Worm (Caenorhabditis elegans): Measurements from ENCODE around the gene tnt-3.

tnt-3 gene

ce11 chrX:7915616-7916015, 29.3 kb downstream of the tnt-3 start:
- no peak for TF ChIP-seq tra-4 (tag; optimal IDR thresholded peaks at IDR 0.05)

ce11 chrX:7913830-7914229, 31.1 kb downstream of the tnt-3 start, which contains the start of gene C39D10.7:
TSS of gene C39D10.7 (minus strand) at chrX:7913930.
- no peak for TF ChIP-seq sea-1 (GFP tag; conservative IDR thresholded peaks at IDR 0.05)
- TF ChIP-seq hmbx-1 (tag; optimal IDR thresholded peaks at IDR 0.05): no peak
- TF ChIP-seq ceh-36 (tag; optimal IDR thresholded peaks at IDR 0.05): no peak
- TF ChIP-seq ceh-13 (GFP tag; optimal IDR thresholded peaks at IDR 0.05): no peak
- TF ChIP-seq ama-1 (optimal IDR thresholded peaks at IDR 0.05): no peak

ce11 chrX:7906430-7907014, 38.4 kb downstream of the tnt-3 start, which contains the start of gene C39D10.1:
TSS of gene C39D10.1 (plus strand) at chrX:7906964.
- TF ChIP-seq hnd-1 (tag; optimal IDR thresholded peaks at IDR 0.05): no peak
- no peak for TF ChIP-seq pes-1 (GFP tag; IDR thresholded peaks at IDR 0.05)
- no peak for TF ChIP-seq sea-1 (GFP tag; conservative IDR thresholded peaks at IDR 0.05)
- no peak for TF ChIP-seq ceh-13 (GFP tag; optimal IDR thresholded peaks at IDR 0.05)
- TF ChIP-seq F13C5.2 (tag; optimal IDR thresholded peaks at IDR 0.05): no peak

DNA sequence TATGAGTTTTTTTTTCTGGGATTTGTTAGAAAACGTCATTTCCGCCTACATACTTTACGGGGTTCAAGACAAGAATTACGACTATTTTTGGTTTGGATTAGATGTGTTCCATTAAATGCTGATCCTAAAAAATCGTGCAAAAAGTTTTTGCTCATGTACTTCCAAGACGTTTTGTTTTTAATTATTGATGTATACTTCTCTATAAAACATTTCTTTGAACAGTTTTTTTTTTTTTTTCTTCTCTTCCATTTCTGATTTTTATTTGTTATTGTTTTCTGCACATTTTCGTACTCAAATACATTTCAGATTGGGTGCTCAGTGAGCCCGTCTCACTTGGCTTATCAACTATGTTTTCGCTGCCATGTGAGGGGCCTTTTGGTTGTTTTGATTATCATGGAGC, 41.9 kb downstream of the tnt-3 start, which contains the start of gene C39D10.11:
Gene C39D10.11, plus strand, starts transcription at position 301 of the 400 bp plus-strand sequence.
- no peak for TF ChIP-seq ets-7 (tag; optimal IDR thresholded peaks at IDR 0.05)
- TF ChIP-seq sea-1 (GFP tag; conservative IDR thresholded peaks at IDR 0.05): no peak
- TF ChIP-seq aly-1 (tag; optimal IDR thresholded peaks at IDR 0.05): no peak
- TF ChIP-seq F13C5.2 (tag; optimal IDR thresholded peaks at IDR 0.05): no peak

- TF ChIP-seq ets-7 (tag; optimal IDR thresholded peaks at IDR 0.05) (no peak), ama-1 (optimal IDR thresholded peaks at IDR 0.05) (no peak), hmg-4 (GFP tag; optimal IDR thresholded peaks at IDR 0.05) (no peak), B0310.2 (tag; optimal IDR thresholded peaks at IDR 0.05) (no peak), pes-1 (GFP tag; IDR thresholded peaks at IDR 0.05) (no peak), sea-1 (GFP tag; conservative IDR thresholded peaks at IDR 0.05) (no peak), tbx-11 (GFP tag; IDR thresholded peaks at IDR 0.05) (no peak), tra-4 (tag; optimal IDR thresholded peaks at IDR 0.05) (no peak), F13C5.2 (tag; optimal IDR thresholded peaks at IDR 0.05) (no peak), tbx-37 (GFP tag; conservative IDR thresholded peaks at IDR 0.05) (no peak), hnd-1 (tag; optimal IDR thresholded peaks at IDR 0.05) (no peak), aly-1 (tag; optimal IDR thresholded peaks at IDR 0.05) (no peak), ceh-36 (tag; optimal IDR thresholded peaks at IDR 0.05) (no peak), hmbx-1 (tag; optimal IDR thresholded peaks at IDR 0.05) (no peak)
Measured at ce11 chrX:7901840-7902239, 43.1 kb downstream of the tnt-3 start.

- TF ChIP-seq flt-1 (GFP tag; IDR thresholded peaks at IDR 0.05) (no peak), ceh-13 (GFP tag; optimal IDR thresholded peaks at IDR 0.05) (no peak)
Measured at ce11 chrX:7900180-7900579, 44.7 kb downstream of the tnt-3 start.

- no peak for TF ChIP-seq pes-1 (GFP tag; IDR thresholded peaks at IDR 0.05)
- TF ChIP-seq scrt-1 (GFP tag; IDR thresholded peaks at IDR 0.05): no peak
- no peak for TF ChIP-seq ets-7 (tag; optimal IDR thresholded peaks at IDR 0.05)
- no peak for TF ChIP-seq hmg-4 (GFP tag; optimal IDR thresholded peaks at IDR 0.05)
- no peak for TF ChIP-seq hmbx-1 (tag; optimal IDR thresholded peaks at IDR 0.05)
- TF ChIP-seq ama-1 (optimal IDR thresholded peaks at IDR 0.05): no peak
- TF ChIP-seq tra-4 (tag; optimal IDR thresholded peaks at IDR 0.05): no peak
- no peak for TF ChIP-seq flt-1 (GFP tag; IDR thresholded peaks at IDR 0.05)
- TF ChIP-seq hnd-1 (tag; optimal IDR thresholded peaks at IDR 0.05): no peak
- no peak for TF ChIP-seq ceh-36 (tag; optimal IDR thresholded peaks at IDR 0.05)
- TF ChIP-seq F13C5.2 (tag; optimal IDR thresholded peaks at IDR 0.05): no peak
- TF ChIP-seq tbx-11 (GFP tag; IDR thresholded peaks at IDR 0.05): no peak
- TF ChIP-seq tbx-37 (GFP tag; conservative IDR thresholded peaks at IDR 0.05): no peak
- TF ChIP-seq B0310.2 (tag; optimal IDR thresholded peaks at IDR 0.05): no peak
- no peak for TF ChIP-seq sea-1 (GFP tag; conservative IDR thresholded peaks at IDR 0.05)
- TF ChIP-seq aly-1 (tag; optimal IDR thresholded peaks at IDR 0.05): no peak
- no peak for TF ChIP-seq ceh-13 (GFP tag; optimal IDR thresholded peaks at IDR 0.05)
Measured at ce11 chrX:7898131-7898530, 46.8 kb downstream of the tnt-3 start.

ce11 chrX:7897690-7898089, 47.2 kb downstream of the tnt-3 start, which contains the start of gene latd-1:
TSS of gene latd-1 (minus strand) at chrX:7897790.
- TF ChIP-seq scrt-1 (GFP tag; IDR thresholded peaks at IDR 0.05) (no peak), tbx-37 (GFP tag; conservative IDR thresholded peaks at IDR 0.05) (no peak), B0310.2 (tag; optimal IDR thresholded peaks at IDR 0.05) (no peak), hmg-4 (GFP tag; optimal IDR thresholded peaks at IDR 0.05) (no peak), sea-1 (GFP tag; conservative IDR thresholded peaks at IDR 0.05) (no peak), pes-1 (GFP tag; IDR thresholded peaks at IDR 0.05) (no peak), ama-1 (optimal IDR thresholded peaks at IDR 0.05) (no peak), aly-1 (tag; optimal IDR thresholded peaks at IDR 0.05) (no peak), ceh-36 (tag; optimal IDR thresholded peaks at IDR 0.05) (no peak), flt-1 (GFP tag; IDR thresholded peaks at IDR 0.05) (no peak), hmbx-1 (tag; optimal IDR thresholded peaks at IDR 0.05) (no peak), ets-7 (tag; optimal IDR thresholded peaks at IDR 0.05) (no peak), ceh-13 (GFP tag; optimal IDR thresholded peaks at IDR 0.05) (no peak), tbx-11 (GFP tag; IDR thresholded peaks at IDR 0.05) (no peak), F13C5.2 (tag; optimal IDR thresholded peaks at IDR 0.05) (no peak), tra-4 (tag; optimal IDR thresholded peaks at IDR 0.05) (no peak), hnd-1 (tag; optimal IDR thresholded peaks at IDR 0.05) (no peak)

Measured in whole organism, early embryonic.